Fruit fly (Drosophila melanogaster): ENCODE measurements around the gene Aven.
A peak's percentile ranks its signal among the peaks of the same experiment; 100 is the strongest.

DNA sequence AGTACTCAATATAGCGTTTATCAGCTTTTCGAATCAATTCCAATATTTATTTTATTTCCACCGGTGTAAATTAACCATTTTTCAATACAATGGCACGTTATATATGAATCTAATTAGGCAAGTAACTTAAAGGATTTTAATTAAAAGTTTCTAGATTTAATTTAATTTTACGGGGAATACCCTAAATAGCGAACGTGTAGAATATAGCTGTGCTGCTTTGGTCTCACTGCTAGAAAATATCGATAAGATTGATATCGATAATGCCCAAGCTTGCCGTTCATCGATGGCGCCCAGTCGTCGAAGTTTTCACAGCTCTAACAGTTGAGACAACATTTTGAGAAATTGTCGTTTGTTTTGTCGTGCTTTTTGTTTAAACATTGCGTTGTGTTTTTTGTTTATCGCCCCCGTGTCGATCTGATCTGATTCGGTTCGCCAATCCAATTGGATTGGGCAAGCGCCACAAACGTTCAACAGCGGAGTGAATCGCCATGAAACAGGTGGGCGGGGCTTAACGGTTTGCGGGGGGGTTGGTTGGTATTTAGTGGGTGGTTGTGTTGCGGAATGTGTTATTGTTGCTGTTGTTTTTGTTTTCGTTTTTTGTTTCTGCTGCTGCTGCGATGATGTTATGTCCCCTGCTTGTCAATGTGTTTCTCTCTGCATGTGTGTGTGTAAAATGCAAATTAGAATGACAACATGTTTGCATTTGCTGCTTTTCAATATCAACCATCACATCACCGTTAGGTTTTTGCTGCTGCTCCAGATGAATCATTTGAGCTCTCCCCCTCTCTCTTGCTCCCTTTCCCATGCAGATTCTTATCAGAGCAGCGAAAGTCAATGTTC is 2.1 kb upstream of the Aven start, which contains the start of gene Tomosyn:
- TF ChIP-seq CG8478 (optimal IDR thresholded peaks at IDR 0.05) = no peak
- TF ChIP-seq CTCF (optimal IDR thresholded peaks at IDR 0.05) = peak in 1 of 2 experiments; percentile 13

Data from S2 (cell line).